Worm (Caenorhabditis elegans) whole organism, L1 larva: Measurements from ENCODE around the gene T02C1.2.

Source experiments
- C04F5.9 ChIP-seq: sonication (generic microtip); optimal IDR thresholded peaks from 2 replicates; lab custom pipeline; 2016; ENCODE audit warnings: missing genetic modification characterization, missing compliant biosample characterization
- C34B4.2 ChIP-seq: sonication (generic microtip); optimal IDR thresholded peaks from 2 replicates; lab custom pipeline; 2017; ENCODE audit warnings: mild to moderate bottlenecking, missing genetic modification characterization, missing compliant biosample characterization
- aha-1 ChIP-seq: fragments of 150-350 bp; optimal IDR thresholded peaks from 2 replicates; lab custom pipeline; 2014; ENCODE audit warnings: missing biosample characterization, missing genetic modification characterization
- alr-1 ChIP-seq: fragments of 200-800 bp; sonication (Bioruptor generic); optimal IDR thresholded peaks from 2 replicates; lab custom pipeline; 2018; ENCODE audit warnings: borderline replicate concordance, mild to moderate bottlenecking, missing genetic modification characterization, missing compliant biosample characterization
- aly-2 ChIP-seq: fragments of 150-350 bp; optimal IDR thresholded peaks from 2 replicates; lab custom pipeline; 2014; ENCODE audit warnings: missing biosample characterization, missing genetic modification characterization
- blmp-1 ChIP-seq: fragments of 150-350 bp; optimal IDR thresholded peaks from 2 replicates; lab custom pipeline; 2014; ENCODE audit warnings: missing biosample characterization, missing genetic modification characterization
- ceh-82 ChIP-seq, 3 experiments: fragments of 150-350 bp in 1 of 3; sonication (generic microtip) in 2 of 3; optimal IDR thresholded peaks; 2 replicates each; lab custom pipeline; 2014 to 2017; ENCODE audit warnings: missing biosample characterization in 3 of 3, missing genetic modification characterization in 3 of 3
- dsc-1 ChIP-seq: sonication (generic microtip); optimal IDR thresholded peaks from 2 replicates; lab custom pipeline; 2016; ENCODE audit warnings: mild to moderate bottlenecking, missing genetic modification characterization, missing compliant biosample characterization
- efl-1 ChIP-seq, 4 experiments: fragments of 150-350 bp; optimal IDR thresholded peaks in 3 of 4; peaks in 1 of 4; 1 replicate in 1 of 4; 2 replicates in 3 of 4; lab custom pipeline; 2014; ENCODE audit warnings: missing biosample characterization in 2 of 4, missing genetic modification characterization in 2 of 4, missing genetic modification reagents in 2 of 4
- efl-3 ChIP-seq: fragments of 200-800 bp; sonication (Bioruptor generic); optimal IDR thresholded peaks from 2 replicates; lab custom pipeline; 2018; ENCODE audit warnings: mild to moderate bottlenecking, missing genetic modification characterization, missing compliant biosample characterization
- egl-27 ChIP-seq, 2 experiments: fragments of 150-350 bp in 1 of 2; sonication (generic microtip); optimal IDR thresholded peaks; 3 replicates each; lab custom pipeline; 2017 to 2018; ENCODE audit warnings: missing biosample characterization in 2 of 2, missing genetic modification characterization in 2 of 2, missing genetic modification reagents in 2 of 2
- fkh-4 ChIP-seq: sonication (generic microtip); optimal IDR thresholded peaks from 2 replicates; lab custom pipeline; 2016; ENCODE audit warnings: missing compliant biosample characterization, missing genetic modification characterization, borderline replicate concordance
- fkh-8 ChIP-seq: sonication (generic microtip); optimal IDR thresholded peaks from 2 replicates; lab custom pipeline; 2016; ENCODE audit warnings: mild to moderate bottlenecking, missing genetic modification characterization, missing compliant biosample characterization
- fos-1 ChIP-seq: fragments of 150-350 bp; optimal IDR thresholded peaks from 2 replicates; lab custom pipeline; 2014; ENCODE audit warnings: missing biosample characterization, missing genetic modification characterization
- grh-1 ChIP-seq: fragments of 200-800 bp; sonication (Bioruptor generic); IDR thresholded peaks from 2 replicates; pipeline ENCODE4 v1.3.6; 2022; ENCODE audit warnings: missing genetic modification reagents, missing genetic modification characterization, missing compliant biosample characterization
- hlh-4 ChIP-seq: sonication (generic microtip); optimal IDR thresholded peaks from 2 replicates; lab custom pipeline; 2016; ENCODE audit warnings: mild to moderate bottlenecking, missing genetic modification characterization, missing compliant biosample characterization
- irx-1 ChIP-seq: sonication (generic microtip); optimal IDR thresholded peaks from 2 replicates; lab custom pipeline; 2016; ENCODE audit warnings: missing genetic modification characterization, missing compliant biosample characterization
- jun-1 ChIP-seq: fragments of 150-350 bp; optimal IDR thresholded peaks from 2 replicates; lab custom pipeline; 2014; ENCODE audit warnings: missing biosample characterization, missing genetic modification reagents, missing genetic modification characterization
- lin-14 ChIP-seq: fragments of 200-800 bp; sonication (Bioruptor generic); optimal IDR thresholded peaks from 2 replicates; lab custom pipeline; 2018; ENCODE audit warnings: mild to moderate bottlenecking, missing genetic modification characterization, moderate library complexity, missing compliant biosample characterization
- lir-3 ChIP-seq: sonication (generic microtip); optimal IDR thresholded peaks from 2 replicates; lab custom pipeline; 2016; ENCODE audit warnings: mild to moderate bottlenecking, missing genetic modification characterization, moderate library complexity, missing compliant biosample characterization; ENCODE audit not compliant: poor library complexity
- lsy-2 ChIP-seq, 2 experiments: fragments of 150-350 bp; optimal IDR thresholded peaks; 2 replicates each; lab custom pipeline; 2014; ENCODE audit warnings: missing biosample characterization in 2 of 2, missing genetic modification characterization in 2 of 2
- mdl-1 ChIP-seq, 2 experiments: fragments of 150-350 bp; optimal IDR thresholded peaks; 2 replicates each; lab custom pipeline; 2014 to 2017; ENCODE audit warnings: missing biosample characterization in 2 of 2, missing genetic modification characterization in 2 of 2, inconsistent platforms in 1 of 2
- nhr-11 ChIP-seq: fragments of 150-350 bp; optimal IDR thresholded peaks from 2 replicates; lab custom pipeline; 2014; ENCODE audit warnings: missing biosample characterization, missing genetic modification characterization
- nhr-19 ChIP-seq: fragments of 200-800 bp; sonication (Bioruptor generic); conservative IDR thresholded peaks from 2 replicates; pipeline ENCODE4 v1.3.6; 2022; ENCODE audit warnings: missing genetic modification characterization, missing compliant biosample characterization
- nhr-237 ChIP-seq: fragments of 150-350 bp; optimal IDR thresholded peaks from 2 replicates; lab custom pipeline; 2014; ENCODE audit warnings: missing biosample characterization, missing genetic modification characterization
- nhr-28 ChIP-seq: fragments of 150-350 bp; optimal IDR thresholded peaks from 2 replicates; lab custom pipeline; 2014; ENCODE audit warnings: missing biosample characterization, missing genetic modification characterization
- nhr-47 ChIP-seq: sonication (generic microtip); optimal IDR thresholded peaks from 2 replicates; lab custom pipeline; 2016; ENCODE audit warnings: mild to moderate bottlenecking, missing genetic modification characterization, moderate library complexity, missing compliant biosample characterization
- nhr-71 ChIP-seq: sonication (generic microtip); optimal IDR thresholded peaks from 2 replicates; lab custom pipeline; 2016; ENCODE audit warnings: mild to moderate bottlenecking, missing genetic modification characterization, moderate library complexity, missing compliant biosample characterization
- nhr-76 ChIP-seq: sonication (generic microtip); optimal IDR thresholded peaks from 2 replicates; lab custom pipeline; 2017; ENCODE audit warnings: missing biosample characterization, missing genetic modification characterization
- nhr-84 ChIP-seq: sonication (generic microtip); optimal IDR thresholded peaks from 2 replicates; lab custom pipeline; 2017; ENCODE audit warnings: missing biosample characterization, missing genetic modification characterization
- nhr-85 ChIP-seq: sonication (generic microtip); peaks from one replicate; lab custom pipeline; 2016; ENCODE audit warnings: missing genetic modification characterization, inconsistent platforms, missing compliant biosample characterization
- pax-3 ChIP-seq: fragments of 200-800 bp; sonication (Bioruptor generic); optimal IDR thresholded peaks from 2 replicates; lab custom pipeline; 2018; ENCODE audit warnings: mild to moderate bottlenecking, missing genetic modification characterization, moderate library complexity, missing compliant biosample characterization
- rnt-1 ChIP-seq: sonication (generic microtip); optimal IDR thresholded peaks from 2 replicates; lab custom pipeline; 2016; ENCODE audit warnings: mild to moderate bottlenecking, missing genetic modification characterization, moderate library complexity, missing compliant biosample characterization
- skn-1 ChIP-seq: fragments of 150-350 bp; optimal IDR thresholded peaks from 2 replicates; lab custom pipeline; 2014; ENCODE audit warnings: missing biosample characterization, missing genetic modification characterization
- snpc-4 ChIP-seq: fragments of 150-350 bp; optimal IDR thresholded peaks from 2 replicates; lab custom pipeline; 2014; ENCODE audit warnings: missing biosample characterization, missing genetic modification characterization
- snu-23 ChIP-seq: sonication (generic microtip); optimal IDR thresholded peaks from 2 replicates; lab custom pipeline; 2016; ENCODE audit warnings: missing genetic modification characterization, missing compliant biosample characterization
- swsn-7 ChIP-seq: sonication (generic microtip); optimal IDR thresholded peaks from 2 replicates; lab custom pipeline; 2016; ENCODE audit warnings: missing genetic modification characterization, missing compliant biosample characterization
- tbx-2 ChIP-seq: sonication (generic microtip); optimal IDR thresholded peaks from 2 replicates; lab custom pipeline; 2016; ENCODE audit warnings: missing genetic modification characterization, missing compliant biosample characterization
- unc-30 ChIP-seq: sonication (generic microtip); optimal IDR thresholded peaks from 2 replicates; lab custom pipeline; 2017; ENCODE audit warnings: missing biosample characterization, missing genetic modification characterization
- unc-62 ChIP-seq: fragments of 150-350 bp; optimal IDR thresholded peaks from 2 replicates; lab custom pipeline; 2014; ENCODE audit warnings: missing biosample characterization, missing genetic modification reagents, missing genetic modification characterization
- unc-86 ChIP-seq: sonication (generic microtip); optimal IDR thresholded peaks from 2 replicates; lab custom pipeline; 2016; ENCODE audit warnings: missing genetic modification characterization, missing compliant biosample characterization
- vab-15 ChIP-seq: sonication (generic microtip); optimal IDR thresholded peaks from 2 replicates; lab custom pipeline; 2017; ENCODE audit warnings: missing genotype, mild to moderate bottlenecking, missing genetic modification characterization, missing compliant biosample characterization
- xbp-1 ChIP-seq: sonication (generic microtip); optimal IDR thresholded peaks from 2 replicates; lab custom pipeline; 2016; ENCODE audit warnings: missing genetic modification characterization, missing compliant biosample characterization
- zag-1 ChIP-seq: fragments of 150-350 bp; optimal IDR thresholded peaks from 2 replicates; lab custom pipeline; 2014; ENCODE audit warnings: missing biosample characterization, missing genetic modification characterization
- zip-4 ChIP-seq: fragments of 200-800 bp; sonication (Bioruptor generic); optimal IDR thresholded peaks from 2 replicates; lab custom pipeline; 2018; ENCODE audit warnings: mild to moderate bottlenecking, missing genetic modification characterization, moderate library complexity, missing compliant biosample characterization
- ztf-4 ChIP-seq: fragments of 150-350 bp; optimal IDR thresholded peaks from 2 replicates; lab custom pipeline; 2014; ENCODE audit warnings: missing biosample characterization, missing genetic modification characterization

The T02C1.2 gene

DNA sequence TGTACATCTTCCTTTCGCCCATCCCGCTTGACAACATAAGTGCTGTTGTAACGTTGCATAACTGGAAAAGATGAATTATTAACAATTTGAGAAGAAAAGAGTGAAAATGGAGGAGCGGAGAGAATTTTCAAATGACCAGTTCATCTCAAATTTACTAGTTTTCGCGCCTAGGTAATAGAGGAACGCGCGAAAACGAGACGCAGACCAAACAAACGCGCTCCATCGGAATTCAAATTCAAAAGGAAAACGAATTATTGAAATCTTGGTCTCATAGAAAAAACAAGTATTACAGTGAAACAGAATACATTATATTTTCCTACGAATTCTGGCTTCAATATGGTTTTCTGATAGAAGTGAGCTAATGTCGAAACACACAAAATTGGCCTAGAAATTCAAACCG is 22.6 kb upstream of the T02C1.2 start (continued):
- TF ChIP-seq dsc-1 (tag; lab: Kevin White, UChicago) (no peak), alr-1 (tag; lab: Kevin White, UChicago) (no peak), jun-1 (tag; lab: Kevin White, UChicago) (no peak), lin-14 (GFP tag; lab: Kevin White, UChicago) (peak; percentile 61), nhr-19 (GFP tag; lab: Robert Waterston, UW) (peak; percentile 22; the same call in 1 of the 2 replicates), C34B4.2 (no peak), unc-62 (GFP tag; lab: Kevin White, UChicago) (no peak), ceh-82 (tag; optimal IDR thresholded peaks at IDR 0.05; lab: Kevin White, UChicago) (peak in 2 of 3 experiments; percentile 8 to 49), nhr-71 (tag; lab: Kevin White, UChicago) (peak; percentile 66), C04F5.9 (no peak), unc-86 (peak; percentile 26), fkh-4 (no peak), zag-1 (tag; lab: Kevin White, UChicago) (no peak), tbx-2 (tag; lab: Kevin White, UChicago) (peak; percentile 11), nhr-47 (tag; lab: Kevin White, UChicago) (peak; percentile 57), skn-1 (tag; lab: Kevin White, UChicago) (peak; percentile 10), egl-27 (tag; optimal IDR thresholded peaks at IDR 0.05; lab: Kevin White, UChicago) (no peak), efl-1 (optimal IDR thresholded peaks at IDR 0.05; lab: Kevin White, UChicago) (peak; percentile 85 to 99), efl-1 (GFP tag; optimal IDR thresholded peaks at IDR 0.05 in 1 of 2; lab: Kevin White, UChicago) (peak; percentile 86 to 98), vab-15 (tag; lab: Kevin White, UChicago) (no peak), irx-1 (no peak), lsy-2 (tag; optimal IDR thresholded peaks at IDR 0.05; lab: Kevin White, UChicago) (peak; percentile 50 to 86), efl-3 (GFP tag; lab: Kevin White, UChicago) (no peak), unc-30 (no peak), blmp-1 (tag; lab: Kevin White, UChicago) (peak; percentile 61), swsn-7 (tag; lab: Kevin White, UChicago) (peak; percentile 31), nhr-84 (tag; lab: Kevin White, UChicago) (no peak), ztf-4 (tag; lab: Kevin White, UChicago) (no peak), lir-3 (no peak), fkh-8 (tag; lab: Kevin White, UChicago) (peak; percentile 28), nhr-237 (tag; lab: Kevin White, UChicago) (no peak)

DNA sequence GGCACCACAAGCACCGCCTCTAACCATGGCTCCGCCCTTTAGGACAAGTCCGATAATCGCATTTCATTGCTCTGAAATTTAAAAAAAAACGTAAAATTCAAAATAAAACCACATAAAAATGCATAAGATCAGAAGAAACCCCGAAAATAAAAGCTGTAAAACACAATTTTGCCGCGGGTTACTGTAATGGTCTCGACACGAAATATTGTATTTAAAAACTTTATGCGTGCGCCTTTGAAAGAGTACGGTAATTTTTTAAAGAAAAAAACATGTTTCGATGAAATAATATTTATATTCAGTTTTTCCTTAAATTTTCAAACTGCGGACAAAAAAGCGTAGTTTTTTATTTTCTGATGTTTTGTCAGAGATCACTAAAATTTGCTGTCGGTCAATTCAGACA is 22.1 kb upstream of the T02C1.2 start, which contains the start of gene rnr-1:
TSS of gene rnr-1 (minus strand) at position 77 of the 400 bp plus-strand sequence.
- TF ChIP-seq efl-1 (optimal IDR thresholded peaks at IDR 0.05; lab: Kevin White, UChicago) (no peak), efl-1 (GFP tag; optimal IDR thresholded peaks at IDR 0.05 in 1 of 2; lab: Kevin White, UChicago) (peak in 1 of 2 experiments; percentile 20), aha-1 (tag; lab: Kevin White, UChicago) (no peak)

DNA sequence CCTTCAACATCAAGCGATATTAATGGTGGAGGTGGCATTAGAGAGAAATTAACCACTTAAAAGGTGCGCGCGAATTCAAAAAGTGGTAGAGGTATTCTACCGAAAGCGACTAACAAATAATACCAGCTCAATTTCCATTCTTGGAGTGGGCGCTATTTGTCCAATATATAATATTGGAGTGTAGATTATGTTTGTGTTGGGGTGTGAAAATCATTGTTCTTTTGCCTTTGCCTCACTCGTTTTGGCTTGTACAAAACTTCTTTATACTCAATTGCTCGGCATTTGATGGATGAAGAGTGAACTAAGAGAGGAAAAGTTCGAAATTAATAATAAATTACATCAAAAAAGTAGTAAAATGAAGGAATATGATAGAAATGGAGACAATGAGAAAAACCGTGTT is 19.7 kb upstream of the T02C1.2 start, which contains the start of gene T23G5.3:
TSS of gene T23G5.3 (minus strand) at position 101 of the 400 bp plus-strand sequence.
- TF ChIP-seq lin-14 (GFP tag; lab: Kevin White, UChicago): no peak
- no peak for TF ChIP-seq efl-1 (optimal IDR thresholded peaks at IDR 0.05; lab: Kevin White, UChicago)
- TF ChIP-seq efl-1 (GFP tag; optimal IDR thresholded peaks at IDR 0.05 in 1 of 2; lab: Kevin White, UChicago): peak in 1 of 2 experiments; percentile 73
- TF ChIP-seq, all 84 proteins: peak for 1

DNA sequence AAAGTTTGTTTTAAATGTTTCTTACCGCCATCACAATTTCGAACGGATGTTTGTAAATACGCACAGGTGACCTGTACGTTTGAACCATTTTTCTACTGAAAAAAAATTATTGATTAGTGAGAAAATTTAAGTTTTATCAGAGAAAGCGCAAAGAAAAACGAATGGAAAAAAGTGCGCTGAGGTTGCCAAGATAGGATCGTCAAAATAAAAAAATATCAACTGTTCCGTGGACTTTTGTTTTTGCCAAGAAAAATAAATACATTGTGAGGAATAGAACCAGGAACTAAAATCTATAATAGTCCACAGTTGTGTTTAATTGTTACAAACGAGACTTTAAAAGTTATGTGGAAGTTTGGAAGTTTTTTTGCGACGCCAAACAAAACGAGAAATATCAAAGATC is 14.6 kb upstream of the T02C1.2 start, which contains the start of gene T23G5.2:
TSS of gene T23G5.2 (minus strand) at position 101 of the 400 bp plus-strand sequence.
- TF ChIP-seq hlh-4 (tag; lab: Kevin White, UChicago): no peak
- TF ChIP-seq mdl-1 (tag; optimal IDR thresholded peaks at IDR 0.05; lab: Kevin White, UChicago): no peak
- no peak for TF ChIP-seq nhr-85
- no peak for TF ChIP-seq nhr-19 (GFP tag; lab: Robert Waterston, UW)
- no peak for TF ChIP-seq aly-2 (tag; lab: Kevin White, UChicago)
- no peak for TF ChIP-seq nhr-11 (tag; lab: Kevin White, UChicago)
- TF ChIP-seq snpc-4 (tag; lab: Kevin White, UChicago): no peak
- TF ChIP-seq C04F5.9: no peak
- TF ChIP-seq nhr-76 (tag; lab: Kevin White, UChicago): no peak
- TF ChIP-seq pax-3 (tag; lab: Kevin White, UChicago): no peak
- no peak for TF ChIP-seq zip-4
- TF ChIP-seq rnt-1: no peak
- TF ChIP-seq xbp-1: no peak
- no peak for TF ChIP-seq snu-23
- TF ChIP-seq nhr-28 (tag; lab: Kevin White, UChicago): no peak
- no peak for TF ChIP-seq grh-1
- TF ChIP-seq fos-1 (tag; lab: Kevin White, UChicago): no peak
- TF ChIP-seq, all 84 proteins: peak for 0
